Fruit fly (Drosophila melanogaster) whole organism, larva: ENCODE results near the gene sff.

Experiments
- noc ChIP-seq: fragments of 200-800 bp; sonication (Bioruptor generic); optimal IDR thresholded peaks from 3 replicates; lab custom pipeline; 2019; ENCODE audit warnings: missing biosample characterization, mild to moderate bottlenecking, missing genetic modification characterization, moderate library complexity

The sff gene

DNA sequence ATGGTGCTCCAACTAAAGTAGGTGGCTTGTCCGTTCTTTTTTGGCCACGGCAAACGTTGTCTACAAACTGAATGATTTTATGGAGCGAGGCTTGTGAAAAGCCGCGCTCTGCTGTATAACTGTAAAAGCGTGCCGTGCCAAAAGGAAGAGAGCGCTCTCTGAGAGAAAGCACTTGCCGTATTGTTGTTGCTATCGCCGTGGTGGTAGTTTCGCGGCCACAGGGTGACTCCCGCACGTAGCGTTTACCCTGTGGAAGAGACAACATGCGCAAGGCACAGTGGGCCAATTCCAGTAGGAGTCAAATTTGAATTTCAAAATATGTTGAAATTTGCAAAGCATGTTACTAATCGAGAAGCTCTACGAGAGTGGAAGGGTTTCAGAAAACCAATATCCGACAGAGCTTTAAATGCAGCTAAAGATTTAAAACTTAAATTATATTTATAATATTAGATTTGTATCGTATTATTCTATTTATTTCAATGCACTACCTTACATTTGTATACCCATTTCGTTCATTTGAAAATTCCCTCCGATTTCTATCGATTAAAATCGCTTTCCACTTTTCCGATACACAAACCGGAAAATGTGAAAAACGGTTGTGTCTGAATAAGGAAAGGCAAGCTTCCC lies at the start of gene sff:
TSS of gene sff (minus strand) at position 51 of the 627 bp plus-strand sequence.
- peak; percentile 43 for TF ChIP-seq noc (tag; lab: Kevin White, UChicago)

DNA sequence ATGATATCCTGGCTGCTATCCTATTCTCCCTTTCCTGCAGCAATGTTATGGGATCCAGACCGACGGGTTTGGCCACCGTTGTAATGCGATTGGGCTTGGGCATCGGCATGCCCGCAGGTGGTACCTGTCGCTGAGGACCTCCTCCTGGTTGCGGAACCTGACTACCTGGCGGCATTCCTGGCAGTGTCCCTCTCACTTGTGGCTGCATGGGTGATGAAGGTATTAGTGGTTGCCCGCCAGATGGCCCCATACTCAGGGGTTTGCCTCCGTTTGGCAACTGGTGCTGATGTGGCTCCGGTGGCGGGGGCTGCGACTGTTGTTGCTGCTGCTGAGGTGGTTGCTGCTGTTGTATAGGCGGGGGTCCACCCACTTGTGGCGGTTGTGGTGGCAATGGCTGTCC lies 49.5 kb upstream of the sff start:
- TF ChIP-seq noc (tag; lab: Kevin White, UChicago) = no peak

DNA sequence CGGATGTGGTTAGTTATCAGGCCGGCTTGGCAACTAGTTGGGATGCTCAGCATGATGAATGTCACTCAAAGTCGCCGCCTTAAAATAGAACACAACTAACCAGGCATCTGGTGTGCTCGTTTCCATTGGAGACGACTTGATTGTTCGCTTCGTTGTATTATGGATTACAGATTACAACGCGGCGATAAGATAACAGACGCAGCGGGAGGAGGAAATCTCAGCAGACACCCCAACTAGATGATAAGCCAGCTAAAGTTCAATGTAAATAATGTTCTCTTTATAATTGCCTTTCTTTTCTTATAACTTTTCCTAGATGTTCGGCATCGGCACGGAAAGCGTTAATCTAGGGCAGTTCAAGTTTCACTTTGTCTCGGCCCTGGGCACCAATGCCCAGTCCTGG lies 44.0 kb upstream of the sff start:
- no peak for TF ChIP-seq noc (tag; lab: Kevin White, UChicago)

DNA sequence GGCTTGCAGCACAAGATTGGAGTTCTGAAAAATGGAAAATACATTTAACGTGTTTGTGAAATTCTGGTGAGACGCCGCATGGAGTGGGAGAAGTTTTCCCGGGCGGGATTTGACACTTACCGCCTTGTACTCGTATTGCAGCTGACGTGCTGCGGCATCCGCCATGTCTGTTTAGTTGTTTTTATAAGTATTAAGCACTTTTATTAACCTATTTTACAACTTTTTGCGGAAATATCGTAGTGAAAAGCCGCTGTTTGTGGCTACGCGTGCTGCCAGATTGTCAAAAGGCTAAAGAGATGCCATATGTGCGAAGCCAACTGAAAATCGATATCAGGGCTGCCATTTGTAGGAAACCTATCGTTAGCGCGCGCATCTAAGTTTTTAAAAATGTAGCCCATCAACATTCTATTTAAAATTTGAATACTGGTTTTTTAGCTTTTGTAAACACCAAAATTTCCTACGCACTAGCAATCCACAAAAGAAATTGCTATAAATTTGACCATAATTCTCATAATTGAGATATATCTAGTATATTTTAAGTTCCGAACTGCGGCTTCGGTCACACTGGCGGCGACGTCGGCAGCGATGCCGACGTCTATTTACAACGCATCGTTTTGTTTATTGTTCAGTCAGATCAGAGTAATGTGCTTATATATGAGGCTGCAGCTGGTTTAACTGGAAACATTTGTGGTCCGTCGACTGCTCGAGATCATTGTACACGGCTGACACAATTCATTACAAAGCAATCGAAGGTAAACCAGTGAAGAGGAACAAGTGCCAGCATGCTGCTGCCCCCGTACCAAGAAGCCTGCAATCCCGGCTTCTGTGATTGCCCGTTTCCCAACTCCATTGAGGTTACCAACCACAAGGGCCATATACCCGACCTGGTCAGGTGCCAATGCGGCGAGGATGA lies 43.2 kb upstream of the sff start, which contains the start of the genes Brr2 and CG10516:
TSS of gene Brr2 (minus strand) at position 285 of the 913 bp plus-strand sequence.
TSS of gene CG10516 (plus strand) at position 617 of the 913 bp plus-strand sequence.
- no peak for TF ChIP-seq noc (tag; lab: Kevin White, UChicago)

DNA sequence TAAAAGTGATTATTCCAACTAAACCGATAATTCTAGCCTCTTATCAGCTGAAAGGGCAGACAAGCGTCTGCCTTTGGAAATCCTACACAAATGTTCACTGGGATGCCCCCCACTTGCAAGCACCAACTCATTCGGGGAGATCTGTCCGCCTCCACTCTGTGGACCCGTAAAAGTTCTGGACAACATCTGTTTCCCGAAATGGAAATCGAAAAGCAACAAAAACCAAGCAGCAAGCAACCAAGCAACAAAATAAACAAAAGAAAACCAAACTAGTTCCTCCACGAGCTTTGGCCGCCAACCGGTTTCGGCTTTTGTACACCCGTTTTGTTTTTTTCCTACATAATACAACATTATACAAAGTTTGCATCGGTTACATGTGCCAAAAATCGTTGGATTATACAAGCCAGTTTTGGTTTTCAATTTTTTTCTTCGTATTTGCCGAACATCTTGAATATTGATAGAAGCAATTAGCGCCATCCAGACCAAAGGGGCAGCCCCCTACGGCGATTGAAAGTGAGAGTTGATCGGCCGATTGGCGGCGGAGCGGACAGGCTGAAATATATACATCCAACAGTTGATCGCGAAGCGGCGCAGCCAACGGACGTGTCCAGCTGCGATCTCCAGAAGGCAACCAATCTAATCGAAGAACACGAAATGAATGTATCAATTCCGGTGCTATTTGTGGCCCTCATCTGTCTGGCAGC lies 34.1 kb upstream of the sff start, which contains the start of gene CG17032:
TSS of gene CG17032 (plus strand) at position 232 of the 704 bp plus-strand sequence.
- peak; percentile 65 for TF ChIP-seq noc (tag; lab: Kevin White, UChicago)

DNA sequence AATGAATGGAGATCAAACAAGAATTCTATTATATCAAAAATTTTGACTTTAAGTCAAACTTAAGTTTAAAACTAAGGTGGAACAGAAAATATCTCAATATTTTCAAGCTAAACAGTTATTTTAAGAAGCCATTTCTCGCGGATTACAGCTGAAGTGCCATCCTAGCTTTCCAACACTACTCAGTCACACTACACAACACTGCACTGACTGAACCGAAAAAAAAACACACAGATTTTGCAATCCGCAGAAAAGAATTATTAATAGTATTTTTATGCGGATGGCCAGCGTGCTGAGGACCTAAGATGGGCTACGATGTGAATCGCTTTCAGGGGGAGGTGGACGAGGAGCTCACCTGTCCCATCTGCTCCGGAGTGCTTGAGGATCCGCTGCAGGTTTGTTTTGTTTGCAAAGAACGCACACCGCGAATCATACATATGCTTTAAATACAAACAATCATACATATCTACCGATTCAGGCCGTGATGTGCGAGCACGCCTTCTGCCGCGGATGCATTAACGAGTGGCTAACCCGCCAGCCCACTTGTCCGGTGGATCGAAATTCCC lies 31.9 kb upstream of the sff start, which contains the start of gene elgi:
TSS of gene elgi (plus strand) at position 103 of the 563 bp plus-strand sequence.
- peak; percentile 59 for TF ChIP-seq noc (tag; lab: Kevin White, UChicago)

DNA sequence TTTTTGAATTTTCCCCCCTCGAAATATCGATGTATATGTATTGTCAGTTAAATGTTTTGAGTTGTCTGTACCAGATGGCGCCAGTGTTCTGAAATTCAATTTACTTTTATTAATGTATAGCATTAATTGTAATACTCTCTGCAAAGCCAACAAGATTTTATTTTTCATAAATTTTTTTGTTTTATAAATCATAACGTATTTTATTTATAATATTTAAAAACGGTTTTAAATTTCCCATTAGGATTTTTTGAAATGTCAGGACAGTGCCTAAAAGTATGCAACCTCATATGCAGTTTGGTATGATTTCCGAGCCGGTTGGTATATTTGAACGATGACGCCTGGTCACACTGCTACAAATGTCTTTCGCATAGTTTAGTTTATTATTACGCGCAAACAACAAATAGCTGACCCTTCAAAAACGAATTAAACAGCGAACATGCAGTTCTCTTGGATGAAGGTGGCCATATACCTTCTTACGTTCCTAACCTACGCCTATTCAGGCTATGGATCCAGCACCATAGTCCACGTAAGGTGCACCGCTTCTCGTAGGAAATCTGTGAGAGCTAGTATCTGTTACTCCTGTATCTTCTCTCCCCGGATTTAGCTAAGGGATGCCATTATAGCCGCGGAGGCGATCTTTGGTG lies 30.2 kb upstream of the sff start, which contains the start of the genes Pka-C3 and GXIVsPLA2:
TSS of gene Pka-C3 (minus strand) at position 14 of the 644 bp plus-strand sequence.
TSS of gene GXIVsPLA2 (plus strand) at position 313 of the 644 bp plus-strand sequence.
- no peak for TF ChIP-seq noc (tag; lab: Kevin White, UChicago)

DNA sequence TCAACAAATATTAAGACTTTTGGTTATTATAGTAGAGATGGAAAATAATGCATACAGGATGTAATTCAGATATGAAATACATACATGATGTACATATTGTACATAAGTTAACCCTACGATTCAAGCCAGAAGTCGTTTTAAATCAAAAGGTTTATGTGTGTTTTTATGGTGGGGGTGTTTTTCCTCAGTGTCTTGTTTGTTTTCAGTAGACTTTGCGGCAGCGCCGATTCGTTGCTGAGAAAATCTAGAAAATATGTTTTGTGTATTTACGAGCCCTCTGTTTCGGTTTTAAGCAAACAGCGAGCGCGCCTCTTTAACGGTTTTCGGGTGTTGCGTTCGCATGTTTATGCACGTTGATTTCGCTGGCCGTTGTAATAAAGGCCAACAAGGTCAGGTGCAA lies 29.2 kb upstream of the sff start:
- TF ChIP-seq noc (tag; lab: Kevin White, UChicago) = no peak

DNA sequence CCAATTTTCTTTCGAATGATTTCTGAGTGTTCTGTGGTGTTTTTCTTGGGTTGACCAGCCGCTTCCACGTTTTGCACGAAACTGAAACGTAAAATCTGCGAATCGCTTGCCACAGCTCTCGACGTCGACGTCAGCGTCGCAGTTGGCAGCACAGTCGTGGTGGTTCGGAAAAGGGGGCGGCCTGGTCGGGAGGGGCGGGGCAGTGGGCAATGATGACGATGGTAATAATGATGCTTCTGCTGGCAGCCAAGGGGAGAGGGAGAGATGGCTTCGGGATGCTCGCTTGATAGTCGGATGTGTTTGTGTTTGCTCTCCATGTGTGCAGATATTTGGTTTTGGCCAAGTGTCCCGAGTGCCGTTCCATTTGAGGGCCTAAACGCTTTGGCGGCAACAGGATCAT lies 28.2 kb upstream of the sff start:
- TF ChIP-seq noc (tag; lab: Kevin White, UChicago) = no peak

DNA sequence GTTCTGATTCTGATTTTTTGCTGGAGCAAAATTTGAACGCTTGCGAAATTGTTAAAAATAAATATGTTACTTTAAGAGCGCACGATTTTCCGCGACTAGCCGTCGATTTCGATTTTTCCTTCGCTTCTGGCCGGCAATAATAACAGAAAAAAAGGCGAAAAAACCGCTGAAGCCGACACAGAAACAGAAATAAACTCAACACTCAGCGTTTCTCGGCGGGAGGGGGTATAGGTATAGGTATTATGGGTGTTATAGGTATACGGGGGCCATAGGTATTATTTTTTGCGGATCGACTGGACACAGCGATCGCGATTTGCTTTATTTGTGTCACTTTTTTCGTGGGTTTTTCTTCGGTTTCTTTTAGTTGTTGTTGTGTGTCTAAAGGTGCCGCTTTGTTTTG lies 27.6 kb upstream of the sff start:
- TF ChIP-seq noc (tag; lab: Kevin White, UChicago) = no peak

DNA sequence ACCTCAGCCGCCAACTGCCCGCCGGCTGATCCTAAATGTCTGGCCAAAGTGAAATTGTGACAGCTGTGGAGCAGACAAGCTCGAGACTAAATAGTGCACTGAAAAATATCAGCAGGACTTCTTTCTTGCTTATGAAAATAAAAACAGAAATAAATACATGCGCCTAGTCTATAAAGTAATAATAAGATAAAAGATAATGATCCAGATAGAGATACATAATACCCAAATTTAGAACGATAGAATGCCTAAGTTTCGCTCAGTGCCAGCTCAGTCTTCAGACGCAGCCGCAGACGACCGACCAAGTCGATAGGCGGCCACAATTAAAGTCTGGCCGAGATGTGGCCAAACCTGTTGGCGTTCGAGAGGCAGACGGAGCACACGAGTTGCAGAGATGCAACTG lies 16.2 kb upstream of the sff start:
- no peak for TF ChIP-seq noc (tag; lab: Kevin White, UChicago)

DNA sequence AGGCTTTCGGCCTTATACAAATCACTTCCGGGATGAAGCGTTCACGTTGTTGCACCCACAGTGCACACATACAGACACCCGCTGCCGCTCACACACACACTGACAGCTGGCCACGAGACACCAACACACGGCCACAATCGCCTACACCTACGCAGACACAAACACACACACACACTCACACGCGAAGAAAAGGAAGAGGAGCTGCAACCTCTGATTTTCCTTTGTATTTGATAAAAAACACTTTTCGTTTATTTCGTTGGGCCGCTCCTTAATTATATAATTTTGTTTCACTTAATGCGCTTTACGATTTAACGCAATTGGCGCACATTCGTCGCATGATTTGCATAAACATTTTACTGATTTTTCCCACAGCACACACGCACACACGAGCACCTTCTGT lies 342 bp downstream of the sff start:
- no peak for TF ChIP-seq noc (tag; lab: Kevin White, UChicago)

DNA sequence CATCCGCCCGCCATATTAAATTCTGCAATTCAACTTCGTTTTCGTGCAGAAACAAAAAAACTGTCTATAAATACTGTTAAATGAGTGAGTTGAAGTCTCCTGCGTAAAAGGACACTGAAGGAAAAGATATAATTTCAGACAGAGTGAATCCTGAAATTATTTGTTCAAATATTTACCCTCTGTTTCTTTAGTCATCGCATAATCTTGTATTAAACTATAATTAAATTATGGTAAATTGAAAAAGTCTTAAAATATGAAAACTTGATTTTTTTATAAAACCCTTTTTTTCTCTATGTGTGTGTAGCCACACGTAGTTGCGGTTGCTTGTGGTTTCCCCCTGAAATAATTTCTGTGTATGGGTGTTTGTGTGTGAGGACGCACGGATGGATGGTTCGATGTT lies 1.3 kb downstream of the sff start:
- TF ChIP-seq noc (tag; lab: Kevin White, UChicago) = no peak

DNA sequence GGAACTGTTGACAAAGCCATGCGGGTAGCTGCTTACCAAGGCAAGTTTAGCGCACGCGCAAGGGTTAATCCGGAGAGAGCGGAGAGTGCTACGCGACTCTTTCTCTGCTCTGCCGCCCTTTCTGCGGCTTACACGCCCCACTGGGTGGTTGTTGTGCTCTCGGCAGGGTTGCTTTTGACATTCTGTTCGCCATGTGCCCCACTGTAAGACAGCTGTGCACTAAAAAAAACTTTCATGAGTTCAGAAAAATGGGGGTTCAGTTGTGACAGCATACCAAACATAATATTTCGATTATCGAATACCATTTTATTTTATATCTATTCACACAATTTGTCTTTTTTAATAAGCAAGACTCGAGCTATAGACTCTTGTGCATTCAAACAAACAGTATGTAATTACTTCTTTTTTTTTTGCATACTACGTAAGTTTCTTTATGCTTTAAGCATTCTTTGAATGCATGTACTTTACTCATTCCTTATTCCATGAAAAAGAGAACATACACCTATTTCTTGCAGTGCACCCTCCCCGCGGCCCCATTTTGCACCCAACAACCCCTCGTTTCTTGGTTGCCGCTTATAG lies 3.5 kb downstream of the sff start:
- TF ChIP-seq noc (tag; lab: Kevin White, UChicago) = peak; percentile 2
